Fruit fly (Drosophila melanogaster) whole organism, wandering third instar larva: ENCODE measurements around the gene CG15458.
A peak's percentile ranks its signal among the peaks of the same experiment; 100 is the strongest.
"Not testable (repeated sequence)": the region's sequence is repeated elsewhere in the genome, so short reads cannot be mapped to it uniquely, and the experiment has no call there.

Source experiments
- Abd-B ChIP-seq: fragments of >200 bp; optimal IDR thresholded peaks from 2 replicates; lab custom pipeline; 2017; ENCODE audit warnings: missing biosample characterization, missing genetic modification characterization
- Dfd ChIP-seq: fragments of >200 bp; optimal IDR thresholded peaks from 2 replicates; lab custom pipeline; 2017; ENCODE audit warnings: missing biosample characterization, missing genetic modification characterization
- GATAd ChIP-seq: sonication (Bioruptor generic); optimal IDR thresholded peaks from 2 replicates; lab custom pipeline; 2016; ENCODE audit warnings: missing biosample characterization, missing genetic modification characterization
- HLH106 ChIP-seq: fragments of 200-800 bp; optimal IDR thresholded peaks from 3 replicates; lab custom pipeline; 2019; ENCODE audit warnings: missing biosample characterization, mild to moderate bottlenecking, missing genetic modification characterization, moderate library complexity
- Hnf4 ChIP-seq: fragments of 200-800 bp; sonication (Bioruptor generic); optimal IDR thresholded peaks from 2 replicates; lab custom pipeline; 2016; ENCODE audit warnings: missing biosample characterization, mild to moderate bottlenecking, missing genetic modification characterization
- Hr83 ChIP-seq: fragments of 200-300 bp; sonication (Bioruptor generic); optimal IDR thresholded peaks from 2 replicates; lab custom pipeline; 2016; ENCODE audit warnings: missing biosample characterization, mild to moderate bottlenecking, missing genetic modification characterization, moderate library complexity; ENCODE audit not compliant: poor library complexity, severe bottlenecking
- Jra ChIP-seq: sonication (Bioruptor generic); optimal IDR thresholded peaks from 2 replicates; lab custom pipeline; 2016; ENCODE audit warnings: missing biosample characterization, missing genetic modification characterization
- Mio ChIP-seq: sonication (Bioruptor generic); optimal IDR thresholded peaks from 2 replicates; lab custom pipeline; 2016; ENCODE audit warnings: missing biosample characterization, missing genetic modification characterization
- Myc ChIP-seq: fragments of >200 bp; optimal IDR thresholded peaks from 2 replicates; lab custom pipeline; 2017
- N ChIP-seq: fragments of >200 bp; optimal IDR thresholded peaks from 2 replicates; lab custom pipeline; 2018; ENCODE audit warnings: missing biosample characterization, missing external identifiers, missing genetic modification characterization
- OdsH ChIP-seq: fragments of 200-800 bp; sonication (Bioruptor generic); optimal IDR thresholded peaks from 2 replicates; lab custom pipeline; 2016; ENCODE audit warnings: missing biosample characterization, mild to moderate bottlenecking, missing genetic modification characterization
- Rel ChIP-seq, 2 experiments: fragments of 200-800 bp; sonication (Bioruptor generic) in 1 of 2; optimal IDR thresholded peaks; 2 replicates in 1 of 2; 3 replicates in 1 of 2; lab custom pipeline; 2016 to 2019; ENCODE audit warnings: mild to moderate bottlenecking in 2 of 2, missing biosample characterization in 2 of 2, missing genetic modification characterization in 2 of 2, moderate library complexity in 1 of 2
- Sp1 ChIP-seq: fragments of 200-800 bp; sonication (Bioruptor generic); optimal IDR thresholded peaks from 3 replicates; lab custom pipeline; 2019; ENCODE audit warnings: missing biosample characterization, mild to moderate bottlenecking, missing genetic modification characterization, moderate library complexity
- Vsx2 ChIP-seq: fragments of 200-300, 225-300 bp; sonication (Bioruptor generic); optimal IDR thresholded peaks from 2 replicates; lab custom pipeline; 2018; ENCODE audit warnings: missing biosample characterization, missing genetic modification characterization; ENCODE audit not compliant: partially characterized antibody
- brk ChIP-seq: fragments of 200-800 bp; sonication (Bioruptor generic); optimal IDR thresholded peaks from 2 replicates; lab custom pipeline; 2016; ENCODE audit warnings: missing biosample characterization, mild to moderate bottlenecking, missing genetic modification characterization
- dl ChIP-seq, 2 experiments: fragments of 175-275, 200-275 bp in 1 of 2; fragments of 200-275 bp in 1 of 2; sonication (Bioruptor generic); optimal IDR thresholded peaks; lab custom pipeline; 2018; ENCODE audit warnings: mild to moderate bottlenecking in 2 of 2, missing biosample characterization in 2 of 2, missing genetic modification characterization in 2 of 2, moderate library complexity in 2 of 2; ENCODE audit not compliant: partially characterized antibody in 2 of 2, insufficient read depth in 1 of 2
- dmrt93B ChIP-seq: fragments of 200-800 bp; sonication (Bioruptor generic); optimal IDR thresholded peaks from 2 replicates; lab custom pipeline; 2018; ENCODE audit warnings: missing biosample characterization, mild to moderate bottlenecking, missing genetic modification characterization
- dsf ChIP-seq: sonication (Bioruptor generic); optimal IDR thresholded peaks from 2 replicates; lab custom pipeline; 2016; ENCODE audit warnings: missing biosample characterization, missing genetic modification characterization, borderline replicate concordance
- jim ChIP-seq: fragments of 175-275, 200-325 bp; sonication (Bioruptor generic); optimal IDR thresholded peaks from 2 replicates; lab custom pipeline; 2016; ENCODE audit warnings: missing biosample characterization, mild to moderate bottlenecking, missing genetic modification characterization
- lola ChIP-seq: fragments of >200 bp; optimal IDR thresholded peaks from 2 replicates; lab custom pipeline; 2017; ENCODE audit warnings: missing biosample characterization, missing genetic modification characterization
- pan ChIP-seq: fragments of >200 bp; optimal IDR thresholded peaks from 2 replicates; lab custom pipeline; 2017
- sage ChIP-seq: fragments of 200-800 bp; sonication (Bioruptor generic); optimal IDR thresholded peaks from 2 replicates; lab custom pipeline; 2016; ENCODE audit warnings: missing biosample characterization, mild to moderate bottlenecking, missing genetic modification characterization
- tai ChIP-seq: sonication (Bioruptor generic); optimal IDR thresholded peaks from 2 replicates; lab custom pipeline; 2016; ENCODE audit warnings: missing biosample characterization, missing genetic modification characterization
- usp ChIP-seq: fragments of >200 bp; optimal IDR thresholded peaks from 2 replicates; lab custom pipeline; 2017; ENCODE audit warnings: missing biosample characterization, missing genetic modification characterization
- woc ChIP-seq: sonication (Bioruptor generic); optimal IDR thresholded peaks from 2 replicates; lab custom pipeline; 2016; ENCODE audit warnings: missing biosample characterization, mild to moderate bottlenecking, missing genetic modification characterization

Gene CG15458

DNA sequence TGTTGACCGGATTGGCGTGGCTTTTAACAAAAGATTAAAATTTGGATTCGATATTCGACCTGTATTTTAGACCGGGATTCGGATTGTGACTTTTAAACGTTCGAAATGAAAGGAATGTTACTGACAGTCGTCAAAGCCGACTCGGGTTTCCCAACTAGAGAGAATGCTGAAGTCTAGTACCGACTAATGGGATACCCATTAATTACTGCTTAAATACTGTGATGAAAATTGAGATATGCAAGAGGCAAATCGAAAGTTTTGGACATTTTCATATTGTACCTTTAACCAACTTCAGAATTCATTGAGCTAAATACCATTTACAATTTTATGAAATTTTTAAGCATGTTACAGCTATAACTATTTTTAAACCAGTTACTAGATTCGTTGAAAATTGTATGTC is at the start of gene CG15458:
Gene CG15458 (minus strand): TSS at position 101 of the 400 bp plus-strand sequence.
- TF ChIP-seq N (GFP tag; lab: Kevin White, UChicago) (no peak), lola (no peak), Dfd (no peak), Hr83 (no peak)

DNA sequence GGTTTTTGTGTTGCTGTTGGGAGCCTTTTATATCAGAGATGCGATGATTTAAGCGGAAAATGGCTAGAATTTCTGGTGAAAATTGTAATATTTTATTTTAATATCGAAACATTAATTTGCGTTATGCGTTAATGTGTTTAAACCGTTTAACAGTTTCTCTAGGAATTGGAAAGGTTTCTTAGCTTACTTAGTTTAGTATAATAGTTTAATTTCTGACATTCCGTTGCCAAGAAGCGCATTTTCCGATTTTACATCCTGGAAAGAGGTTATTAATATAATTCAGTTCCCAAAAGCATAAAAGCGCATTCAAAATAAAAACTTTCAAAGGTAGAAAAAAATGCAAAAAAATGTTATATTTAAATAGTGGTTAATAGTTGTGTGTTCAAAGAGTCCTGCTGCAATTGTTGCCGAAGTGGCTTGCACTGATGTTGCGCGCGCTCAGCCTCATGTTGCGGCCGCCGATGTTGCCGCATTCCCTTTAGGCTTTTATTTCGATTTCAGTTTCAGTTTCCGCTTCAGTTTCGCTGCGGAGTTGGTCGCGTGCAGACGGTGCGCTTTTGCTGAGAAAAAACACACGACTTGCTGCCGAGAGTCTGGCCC is 34.9 kb upstream of the CG15458 start, which contains the start of gene tbc:
Gene tbc (plus strand): TSS at position 504 of the 600 bp plus-strand sequence.
- no peak for TF ChIP-seq dsf
- peak; percentile 51 for TF ChIP-seq Myc (lab: Kevin White, UChicago)

DNA sequence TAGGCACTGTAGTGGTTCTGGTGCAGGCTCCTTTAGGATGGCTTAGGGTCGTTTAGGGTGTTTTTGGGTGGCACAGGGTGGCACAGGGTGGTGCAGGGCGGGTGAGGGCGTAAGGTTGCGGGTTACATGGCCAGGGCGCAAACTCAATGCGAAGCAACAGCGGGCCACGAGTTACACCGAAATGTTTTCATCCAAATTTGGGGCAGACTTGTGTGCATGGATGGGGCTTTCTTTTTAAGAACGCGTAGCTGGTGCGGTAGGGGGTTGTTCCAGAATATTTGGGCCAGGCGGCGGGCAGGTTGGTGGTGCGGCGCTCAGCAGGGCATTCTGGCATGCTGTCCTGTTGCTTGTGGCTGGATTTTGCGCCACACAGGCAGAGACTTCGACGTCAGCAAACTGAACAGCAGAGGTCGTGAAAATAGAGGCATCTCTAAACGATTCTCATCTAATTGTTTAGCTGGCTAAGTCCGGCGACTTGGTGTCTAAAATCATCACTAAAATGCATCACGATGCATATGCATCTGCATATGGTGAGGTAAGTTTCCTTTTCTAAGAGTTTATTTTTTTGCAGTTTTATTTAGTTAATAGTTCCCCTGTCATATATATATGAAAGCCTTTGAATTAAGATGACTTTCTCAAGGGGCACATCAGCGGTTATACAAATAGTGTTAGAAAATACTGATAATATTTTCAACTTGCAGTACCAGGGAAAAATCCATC is 34.0 kb upstream of the CG15458 start:
- TF ChIP-seq lola (no peak), usp (GFP tag; lab: Kevin White, UChicago) (no peak), Abd-B (no peak), Mio (GFP tag; lab: Kevin White, UChicago) (no peak), Hr83 (no peak), GATAd (no peak), OdsH (GFP tag; lab: Kevin White, UChicago) (no peak), Vsx2 (GFP tag; lab: Kevin White, UChicago) (no peak), Myc (lab: Kevin White, UChicago) (no peak), dmrt93B (GFP tag; lab: Kevin White, UChicago) (no peak), Rel (GFP tag; optimal IDR thresholded peaks at IDR 0.05; lab: Kevin White, UChicago) (no peak), Rel (tag; optimal IDR thresholded peaks at IDR 0.05; lab: Kevin White, UChicago) (no peak), tai (GFP tag; lab: Kevin White, UChicago) (no peak), dl (GFP tag; optimal IDR thresholded peaks at IDR 0.05; lab: Kevin White, UChicago; ENCODE audit: insufficient read depth in 1 of 2, partially characterized antibody in 2 of 2) (no peak)

DNA sequence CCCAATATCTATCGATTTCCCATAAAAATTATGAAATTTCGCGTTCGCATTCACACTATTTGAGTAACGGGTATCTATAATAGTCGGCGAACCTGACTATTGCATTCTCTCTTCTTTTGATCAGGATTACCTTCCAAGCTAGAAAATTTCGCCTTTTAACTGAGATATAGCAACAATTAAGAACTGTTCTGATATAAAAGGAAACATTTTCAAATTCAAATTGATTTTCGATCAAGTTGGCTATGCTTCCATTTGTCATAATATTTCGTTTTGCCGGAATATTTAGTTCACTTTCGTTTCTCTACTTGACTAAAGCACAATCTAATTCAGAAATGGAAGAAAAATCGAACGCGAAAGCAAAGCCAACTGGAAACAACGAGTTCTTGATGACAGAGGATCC is 32.1 kb upstream of the CG15458 start, which contains the start of gene CG42578:
Gene CG42578 (plus strand): TSS at position 301 of the 400 bp plus-strand sequence.
- TF ChIP-seq Mio (GFP tag; lab: Kevin White, UChicago); dl (GFP tag; optimal IDR thresholded peaks at IDR 0.05; lab: Kevin White, UChicago; ENCODE audit: insufficient read depth in 1 of 2, partially characterized antibody in 2 of 2); pan (lab: Kevin White, UChicago): not testable (repeated sequence)

DNA sequence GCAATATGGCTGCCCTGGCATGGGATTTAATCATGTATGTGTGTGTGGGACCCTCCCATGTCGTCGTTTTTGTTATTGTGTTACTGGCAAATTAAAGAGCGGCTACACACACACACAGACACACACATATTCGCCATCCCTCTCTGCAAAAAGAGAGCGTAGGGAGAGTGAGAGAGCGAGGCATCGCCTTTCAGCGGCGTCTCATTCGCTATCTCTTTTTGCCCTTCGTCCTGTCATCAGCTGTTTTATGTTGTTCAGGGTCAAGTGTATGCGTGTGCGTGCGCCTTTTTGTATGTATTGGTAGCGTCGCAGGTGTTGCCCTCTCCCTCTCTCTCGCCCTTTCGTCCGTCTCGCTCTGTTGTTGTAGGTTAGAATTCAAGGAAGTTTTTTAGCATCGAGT is 22.9 kb upstream of the CG15458 start:
- TF ChIP-seq dmrt93B (GFP tag; lab: Kevin White, UChicago): no peak
- TF ChIP-seq lola: no peak
- no peak for TF ChIP-seq usp (GFP tag; lab: Kevin White, UChicago)
- no peak for TF ChIP-seq Abd-B

DNA sequence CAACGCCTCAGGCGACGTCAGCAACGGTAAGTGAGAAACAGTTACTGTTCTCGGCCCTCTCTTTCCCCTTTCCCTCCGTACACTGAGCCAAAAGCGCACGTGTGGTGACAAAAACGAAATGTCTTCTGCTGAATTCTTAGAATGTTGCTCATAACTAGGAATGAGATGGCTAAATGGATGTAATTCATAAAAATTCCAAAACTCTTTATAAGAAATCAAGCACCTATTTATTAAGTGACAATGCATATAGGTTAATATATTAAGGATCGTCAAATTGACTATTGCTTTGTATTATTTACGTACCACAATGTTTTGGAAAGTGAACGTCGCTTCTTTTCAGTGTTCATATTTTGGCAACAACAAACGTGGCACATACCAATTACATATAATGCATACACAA is 20.5 kb upstream of the CG15458 start:
- no peak for TF ChIP-seq sage
- no peak for TF ChIP-seq Abd-B
- no peak for TF ChIP-seq Jra
- no peak for TF ChIP-seq jim (GFP tag; lab: Kevin White, UChicago)
- TF ChIP-seq usp (GFP tag; lab: Kevin White, UChicago): no peak
- TF ChIP-seq dsf: no peak
- no peak for TF ChIP-seq Myc (lab: Kevin White, UChicago)

DNA sequence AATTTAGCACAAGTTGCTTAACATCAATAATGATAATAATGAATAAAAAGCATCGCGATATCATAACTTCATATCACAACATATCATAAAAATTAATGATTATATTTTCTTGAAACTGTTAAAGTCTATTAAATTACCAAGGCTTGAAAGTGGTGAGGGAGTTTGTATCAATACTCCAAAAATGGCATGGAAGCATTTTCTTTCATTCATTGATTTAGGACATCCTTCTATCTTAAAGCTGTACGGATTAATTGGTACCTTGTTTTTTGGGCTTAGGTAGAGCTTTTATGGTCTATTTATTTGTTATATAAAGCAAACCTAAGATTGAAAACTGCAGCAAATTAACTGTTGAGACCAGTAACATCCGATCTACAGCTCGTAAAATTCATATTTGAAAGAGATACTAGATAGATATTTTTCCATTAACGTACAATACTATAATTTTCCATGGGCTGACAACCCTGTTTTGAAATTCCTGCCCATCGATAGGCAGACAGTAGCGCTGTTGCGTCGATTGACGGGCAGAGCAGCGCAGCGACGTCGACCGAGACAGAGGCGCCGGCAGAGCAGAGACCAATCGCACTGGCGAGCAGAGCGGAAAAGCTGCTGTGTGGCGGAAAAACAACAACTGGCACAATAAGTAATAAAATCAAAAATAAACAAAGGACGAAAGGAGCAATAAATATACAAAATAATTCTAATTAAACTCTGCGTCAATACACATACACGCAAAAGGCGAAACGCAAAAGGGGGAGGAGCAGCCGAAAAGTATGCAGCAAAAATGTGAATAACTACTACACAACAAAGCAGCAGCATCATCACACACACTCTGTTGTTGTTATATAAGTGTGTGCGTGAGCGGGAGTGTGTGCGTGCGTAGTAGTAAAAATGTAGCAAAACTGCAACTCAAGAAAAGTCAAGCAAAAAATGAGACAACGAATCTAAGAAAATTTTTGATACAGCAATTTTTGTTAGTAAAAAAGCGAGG is 19.6 kb upstream of the CG15458 start, which contains the start of gene CG1695:
Gene CG1695 (plus strand): TSS at position 606 of the 988 bp plus-strand sequence.
- no peak for TF ChIP-seq Sp1 (GFP tag; lab: Kevin White, UChicago)
- TF ChIP-seq N (GFP tag; lab: Kevin White, UChicago): peak; percentile 26
- peak; percentile 35 for TF ChIP-seq HLH106 (tag; lab: Kevin White, UChicago)
- no peak for TF ChIP-seq OdsH (GFP tag; lab: Kevin White, UChicago)
- TF ChIP-seq brk (GFP tag; lab: Kevin White, UChicago): no peak
- no peak for TF ChIP-seq dsf
- no peak for TF ChIP-seq dl (GFP tag; optimal IDR thresholded peaks at IDR 0.05; lab: Kevin White, UChicago; ENCODE audit: insufficient read depth in 1 of 2, partially characterized antibody in 2 of 2)
- peak; percentile 10 for TF ChIP-seq woc
- TF ChIP-seq Hnf4 (GFP tag; lab: Kevin White, UChicago): no peak
- TF ChIP-seq GATAd: no peak
